Worm (Caenorhabditis elegans): ENCODE measurements around the gene idpp-9.

DNA sequence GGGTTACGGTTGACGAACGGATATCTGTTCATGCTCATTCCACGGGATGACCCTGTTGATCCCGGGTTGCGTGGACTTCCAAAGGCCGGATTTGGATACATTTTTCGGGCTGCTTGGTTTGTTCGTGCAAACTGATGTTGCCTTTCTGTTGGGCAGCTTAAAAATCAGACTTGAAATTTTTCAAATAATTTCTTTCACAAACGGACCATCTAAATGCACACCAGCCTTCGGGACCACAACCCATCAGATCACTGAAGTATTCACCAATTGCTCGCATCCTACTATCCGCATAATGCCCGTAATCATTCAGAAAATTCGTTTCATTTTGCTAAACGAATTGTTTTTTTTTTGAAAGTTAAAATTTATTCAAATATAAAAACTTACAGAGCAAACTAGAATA, 20.1 kb downstream of the idpp-9 start, which contains the start of gene F47F2.3:
- TF ChIP-seq egl-27 (tag; optimal IDR thresholded peaks at IDR 0.05) (no peak), unc-62 (GFP tag; optimal IDR thresholded peaks at IDR 0.05) (no peak), nhr-28 (tag; optimal IDR thresholded peaks at IDR 0.05) (no peak), fkh-10 (GFP tag; optimal IDR thresholded peaks at IDR 0.05) (no peak)
